Worm (Caenorhabditis elegans): ENCODE results near the gene pqn-35.

DNA sequence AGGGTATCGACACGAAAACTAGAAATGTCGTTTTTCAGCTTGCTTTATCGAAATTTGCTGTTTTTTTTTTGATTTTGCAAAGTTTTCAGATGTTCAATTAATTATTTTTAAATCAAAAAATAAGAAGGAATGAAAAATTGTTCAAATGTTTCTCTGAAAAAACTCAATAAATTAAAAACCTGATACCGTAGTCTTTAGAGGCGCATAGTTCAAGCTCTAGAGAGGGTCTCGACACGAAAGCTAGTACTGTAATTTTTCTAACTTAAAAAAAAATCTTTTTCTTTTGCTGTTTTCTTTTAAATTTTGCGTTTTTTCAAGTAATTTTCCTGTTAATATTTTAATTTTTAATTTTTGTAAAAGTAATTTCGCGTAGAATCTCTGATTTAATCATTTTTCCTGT lies 46.6 kb upstream of the pqn-35 start:
- TF ChIP-seq dao-5 (tag; optimal IDR thresholded peaks at IDR 0.05) (no peak), him-1 (tag; optimal IDR thresholded peaks at IDR 0.05) (no peak)
